Comparison of ENCODE assay signal across 1 fruit fly cellular context in the genomic region with DNA sequence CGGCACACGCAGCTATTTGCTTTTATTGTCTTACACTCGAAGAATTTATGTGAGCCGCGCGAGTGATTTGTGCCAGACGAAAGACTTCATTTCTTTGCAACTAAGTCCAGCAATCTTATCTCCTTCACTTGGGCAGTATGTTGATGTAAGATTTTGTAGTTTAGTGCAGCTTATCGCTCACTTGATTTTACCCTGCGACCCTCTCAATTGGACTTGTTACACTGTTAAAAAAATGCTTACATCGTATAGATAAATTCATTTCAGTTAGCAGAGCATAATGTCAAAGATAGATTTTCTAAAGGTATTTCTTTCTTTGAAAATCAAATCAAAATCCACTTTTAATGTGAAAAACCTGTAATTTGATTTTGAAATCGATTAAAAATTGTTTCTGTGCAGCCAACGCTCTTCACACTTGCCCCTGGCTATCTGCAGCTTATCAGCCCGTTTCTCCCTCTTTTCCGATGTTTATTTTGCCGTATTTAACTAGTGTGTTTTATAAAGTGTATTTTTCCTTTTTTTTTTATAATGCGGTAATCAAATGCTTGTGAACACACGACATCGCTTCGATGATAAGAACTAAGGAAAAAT.
A peak's percentile ranks its signal among the peaks of the same experiment; 100 is the strongest.
TF ChIP-seq lines count a peak whose summit lies in the region.

No protein-coding gene starts in this region.

TF ChIP-seq in whole organism, embryonic, 481 proteins besides CTCF, POLR2A, EP300 and RAD21 (continued from another document and continues in another):
- TF ChIP-seq CG6175 (GFP tag; IDR thresholded peaks at IDR 0.05; lab: Robert Waterston, UW), result peak; percentile 76; the same call in 1 of the 3 replicates
- TF ChIP-seq sisA (GFP tag; IDR thresholded peaks at IDR 0.05; lab: Robert Waterston, UW), result peak; percentile 80
- peak; percentile 78 for TF ChIP-seq ems (GFP tag; optimal IDR thresholded peaks at IDR 0.05; lab: Kevin White, UChicago)
- TF ChIP-seq CG3847 (GFP tag; IDR thresholded peaks at IDR 0.05; lab: Robert Waterston, UW), result peak; percentile 85
- TF ChIP-seq ftz-f1 (GFP tag; optimal IDR thresholded peaks at IDR 0.05; lab: Kevin White, UChicago), result peak; percentile 67
- peak; percentile 84 for TF ChIP-seq ken (GFP tag; IDR thresholded peaks at IDR 0.05; lab: Robert Waterston, UW)
- TF ChIP-seq CG6683 (GFP tag; optimal IDR thresholded peaks at IDR 0.05; lab: Kevin White, UChicago), result peak; percentile 84
- TF ChIP-seq Lpt (GFP tag; optimal IDR thresholded peaks at IDR 0.05; lab: Kevin White, UChicago), result no peak
- peak; percentile 91 for TF ChIP-seq vvl (GFP tag; IDR thresholded peaks at IDR 0.05; lab: Robert Waterston, UW)
- peak in 1 of 2 experiments; percentile 83 for TF ChIP-seq Eip74EF (GFP tag; optimal IDR thresholded peaks at IDR 0.05; lab: Kevin White, UChicago)
- no peak for TF ChIP-seq inv (GFP tag; IDR thresholded peaks at IDR 0.05; lab: Robert Waterston, UW; ENCODE audit: partially characterized antibody)
- peak; percentile 86 for TF ChIP-seq Atf-2 (GFP tag; optimal IDR thresholded peaks at IDR 0.05; lab: Kevin White, UChicago)
- peak; percentile 73 for TF ChIP-seq trh (GFP tag; optimal IDR thresholded peaks at IDR 0.05; lab: Kevin White, UChicago)
- peak; percentile 78 for TF ChIP-seq Atf3 (GFP tag; optimal IDR thresholded peaks at IDR 0.05; lab: Kevin White, UChicago)
- peak; percentile 56 for TF ChIP-seq zfh2 (GFP tag; optimal IDR thresholded peaks at IDR 0.05; lab: Kevin White, UChicago)
- peak; percentile 71 for TF ChIP-seq CG11696 (GFP tag; IDR thresholded peaks at IDR 0.05; lab: Robert Waterston, UW)
- peak; percentile 36; the same call in 1 of the 2 replicates for TF ChIP-seq ap (GFP tag; IDR thresholded peaks at IDR 0.05; lab: Robert Waterston, UW)
- TF ChIP-seq cad (GFP tag; optimal IDR thresholded peaks at IDR 0.05; lab: Kevin White, UChicago), result no peak
- no peak for TF ChIP-seq usp (GFP tag; optimal IDR thresholded peaks at IDR 0.05; lab: Kevin White, UChicago)
- TF ChIP-seq D (optimal IDR thresholded peaks at IDR 0.05; lab: Kevin White, UChicago), result no peak
- TF ChIP-seq D (GFP tag; optimal IDR thresholded peaks at IDR 0.05; lab: Kevin White, UChicago), result peak; percentile 86
- peak; percentile 57 for TF ChIP-seq run (tag; optimal IDR thresholded peaks at IDR 0.05; lab: Kevin White, UChicago)
- TF ChIP-seq CG13296 (GFP tag; optimal IDR thresholded peaks at IDR 0.05; lab: Kevin White, UChicago), result peak; percentile 92
- no peak for TF ChIP-seq CG6791 (GFP tag; IDR thresholded peaks at IDR 0.05; lab: Robert Waterston, UW; ENCODE audit: partially characterized antibody)
- peak; percentile 86 for TF ChIP-seq jumu (GFP tag; optimal IDR thresholded peaks at IDR 0.05; lab: Kevin White, UChicago)
- peak; percentile 84 for TF ChIP-seq CG1603 (tag; optimal IDR thresholded peaks at IDR 0.05; lab: Kevin White, UChicago)
- TF ChIP-seq sima (GFP tag; optimal IDR thresholded peaks at IDR 0.05; lab: Kevin White, UChicago), result peak; percentile 81
- TF ChIP-seq CG16815 (GFP tag; optimal IDR thresholded peaks at IDR 0.05; lab: Kevin White, UChicago), result peak; percentile 54
- peak; percentile 91 for TF ChIP-seq CG3281 (GFP tag; optimal IDR thresholded peaks at IDR 0.05; lab: Kevin White, UChicago)
- TF ChIP-seq peb (GFP tag; IDR thresholded peaks at IDR 0.05; lab: Robert Waterston, UW), result no peak; the same call in 1 of the 2 replicates
- TF ChIP-seq nerfin-1 (tag; optimal IDR thresholded peaks at IDR 0.05; lab: Kevin White, UChicago), result peak; percentile 85
- TF ChIP-seq ssp (GFP tag; IDR thresholded peaks at IDR 0.05; lab: Robert Waterston, UW), result peak; percentile 68; the same call in 1 of the 2 replicates
- peak; percentile 84 for TF ChIP-seq fu2 (GFP tag; optimal IDR thresholded peaks at IDR 0.05; lab: Kevin White, UChicago)
- peak; percentile 83 for TF ChIP-seq fd96Cb (tag; optimal IDR thresholded peaks at IDR 0.05; lab: Kevin White, UChicago)
- peak; percentile 78 for TF ChIP-seq CG6254 (GFP tag; optimal IDR thresholded peaks at IDR 0.05; lab: Kevin White, UChicago)
- peak; percentile 84 for TF ChIP-seq CG10543 (GFP tag; optimal IDR thresholded peaks at IDR 0.05; lab: Kevin White, UChicago)
- peak; percentile 94 for TF ChIP-seq Atf6 (GFP tag; IDR thresholded peaks at IDR 0.05; lab: Robert Waterston, UW)
- peak; percentile 37; the same call in 1 of the 3 replicates for TF ChIP-seq CG2199 (GFP tag; IDR thresholded peaks at IDR 0.05; lab: Robert Waterston, UW)
- TF ChIP-seq tll (GFP tag; optimal IDR thresholded peaks at IDR 0.05; lab: Kevin White, UChicago), result no peak
- TF ChIP-seq H2.0 (GFP tag; IDR thresholded peaks at IDR 0.05; lab: Robert Waterston, UW), result peak; percentile 67
- peak; percentile 74 for TF ChIP-seq eyg (GFP tag; optimal IDR thresholded peaks at IDR 0.05; lab: Kevin White, UChicago)
- TF ChIP-seq CG6272 (GFP tag; IDR thresholded peaks at IDR 0.05; lab: Robert Waterston, UW), result no peak; the same call in 1 of the 2 replicates
- TF ChIP-seq CG12236 (GFP tag; optimal IDR thresholded peaks at IDR 0.05; lab: Kevin White, UChicago), result peak; percentile 74
- peak; percentile 86 for TF ChIP-seq nau (GFP tag; optimal IDR thresholded peaks at IDR 0.05; lab: Kevin White, UChicago)
- peak; percentile 67; the same call in 2 of the 3 replicates for TF ChIP-seq CG7357 (GFP tag; IDR thresholded peaks at IDR 0.05; lab: Robert Waterston, UW)
- no peak for TF ChIP-seq Sin3A (optimal IDR thresholded peaks at IDR 0.05; lab: Kevin White, UChicago)
- peak; percentile 88 for TF ChIP-seq CG13624 (GFP tag; optimal IDR thresholded peaks at IDR 0.05; lab: Kevin White, UChicago)
- TF ChIP-seq tap (tag; optimal IDR thresholded peaks at IDR 0.05; lab: Kevin White, UChicago), result peak; percentile 89
- peak; percentile 69 for TF ChIP-seq CG12942 (GFP tag; optimal IDR thresholded peaks at IDR 0.05; lab: Kevin White, UChicago)
- peak; percentile 79 for TF ChIP-seq CG17328 (GFP tag; IDR thresholded peaks at IDR 0.05; lab: Robert Waterston, UW)
- peak; percentile 87 for TF ChIP-seq CHES-1-like (GFP tag; optimal IDR thresholded peaks at IDR 0.05; lab: Kevin White, UChicago)
- TF ChIP-seq CG10462 (GFP tag; optimal IDR thresholded peaks at IDR 0.05; lab: Kevin White, UChicago), result peak; percentile 61
- TF ChIP-seq pros (GFP tag; optimal IDR thresholded peaks at IDR 0.05; lab: Kevin White, UChicago), result peak; percentile 57
- peak; percentile 89 for TF ChIP-seq dpn (GFP tag; optimal IDR thresholded peaks at IDR 0.05; lab: Kevin White, UChicago)
- peak; percentile 71 for TF ChIP-seq salm (tag; optimal IDR thresholded peaks at IDR 0.05; lab: Kevin White, UChicago)
- peak; percentile 44; the same call in 1 of the 3 replicates for TF ChIP-seq CG11093 (GFP tag; IDR thresholded peaks at IDR 0.05; lab: Robert Waterston, UW)
- TF ChIP-seq aop (GFP tag; IDR thresholded peaks at IDR 0.05; lab: Robert Waterston, UW), result no peak
- TF ChIP-seq Gug (GFP tag; IDR thresholded peaks at IDR 0.05; lab: Robert Waterston, UW), result peak; percentile 64; the same call in 3 of the 4 replicates
- peak; percentile 43 for TF ChIP-seq Rx (GFP tag; IDR thresholded peaks at IDR 0.05; lab: Robert Waterston, UW)
- 0 out of 2 replicates have a peak, but pooled peaks have one; percentile 60 for TF ChIP-seq CG5953 (GFP tag; IDR thresholded peaks at IDR 0.05; lab: Robert Waterston, UW)
- TF ChIP-seq CG4617 (GFP tag; optimal IDR thresholded peaks at IDR 0.05; lab: Kevin White, UChicago; ENCODE audit: borderline replicate concordance), result peak; percentile 6
- peak; percentile 56 for TF ChIP-seq CG30431 (GFP tag; optimal IDR thresholded peaks at IDR 0.05; lab: Kevin White, UChicago)
- peak; percentile 39 for TF ChIP-seq CG4707 (GFP tag; optimal IDR thresholded peaks at IDR 0.05; lab: Kevin White, UChicago)
- TF ChIP-seq maf-S (GFP tag; optimal IDR thresholded peaks at IDR 0.05; lab: Kevin White, UChicago), result peak; percentile 70
- peak; percentile 78 for TF ChIP-seq odd (GFP tag; optimal IDR thresholded peaks at IDR 0.05; lab: Kevin White, UChicago)
- peak; percentile 74 for TF ChIP-seq Six4 (GFP tag; optimal IDR thresholded peaks at IDR 0.05; lab: Kevin White, UChicago)
- peak; percentile 89 for TF ChIP-seq CG30403 (GFP tag; optimal IDR thresholded peaks at IDR 0.05; lab: Kevin White, UChicago)
- no peak; the same call in 1 of the 3 replicates for TF ChIP-seq CG11456 (GFP tag; IDR thresholded peaks at IDR 0.05; lab: Robert Waterston, UW)
- 0 out of 2 replicates have a peak, but pooled peaks have one; percentile 35 for TF ChIP-seq Doc2 (GFP tag; IDR thresholded peaks at IDR 0.05; lab: Robert Waterston, UW)
- peak; percentile 80 for TF ChIP-seq az2 (GFP tag; optimal IDR thresholded peaks at IDR 0.05; lab: Kevin White, UChicago)
- TF ChIP-seq toy (GFP tag; IDR thresholded peaks at IDR 0.05; lab: Robert Waterston, UW), result peak; percentile 74
- TF ChIP-seq CG12104 (GFP tag; optimal IDR thresholded peaks at IDR 0.05; lab: Kevin White, UChicago), result peak; percentile 83
- TF ChIP-seq ci (GFP tag; IDR thresholded peaks at IDR 0.05; lab: Robert Waterston, UW), result peak; percentile 88
- peak; percentile 84 for TF ChIP-seq CG10654 (GFP tag; optimal IDR thresholded peaks at IDR 0.05; lab: Kevin White, UChicago)
- TF ChIP-seq tna (GFP tag; IDR thresholded peaks at IDR 0.05; lab: Robert Waterston, UW; ENCODE audit: partially characterized antibody), result no peak
- TF ChIP-seq nom (GFP tag; optimal IDR thresholded peaks at IDR 0.05; lab: Kevin White, UChicago), result no peak
- peak; percentile 91 for TF ChIP-seq crc (GFP tag; optimal IDR thresholded peaks at IDR 0.05; lab: Kevin White, UChicago)
- peak; percentile 76 for TF ChIP-seq CG1602 (GFP tag; optimal IDR thresholded peaks at IDR 0.05; lab: Kevin White, UChicago)
- TF ChIP-seq CG17912 (GFP tag; optimal IDR thresholded peaks at IDR 0.05; lab: Kevin White, UChicago), result no peak
- TF ChIP-seq CG15514 (GFP tag; optimal IDR thresholded peaks at IDR 0.05; lab: Kevin White, UChicago), result peak; percentile 85
- TF ChIP-seq Ets65A (GFP tag; lab: Kevin White, UChicago), result peak; percentile 96
- TF ChIP-seq CG1233 (GFP tag; optimal IDR thresholded peaks at IDR 0.05; lab: Kevin White, UChicago), result peak; percentile 66
- peak; percentile 91 for TF ChIP-seq Sox102F (GFP tag; optimal IDR thresholded peaks at IDR 0.05; lab: Kevin White, UChicago)
- TF ChIP-seq CG12155 (GFP tag; optimal IDR thresholded peaks at IDR 0.05; lab: Kevin White, UChicago), result peak; percentile 80
- TF ChIP-seq Dbx (GFP tag; IDR thresholded peaks at IDR 0.05; lab: Robert Waterston, UW), result peak; percentile 92
- peak; percentile 73 for TF ChIP-seq CG17568 (GFP tag; optimal IDR thresholded peaks at IDR 0.05; lab: Kevin White, UChicago)
- TF ChIP-seq sr (GFP tag; IDR thresholded peaks at IDR 0.05; lab: Robert Waterston, UW), result no peak
- TF ChIP-seq E2f2 (GFP tag; IDR thresholded peaks at IDR 0.05; lab: Robert Waterston, UW), result peak; percentile 70
- TF ChIP-seq insv (GFP tag; optimal IDR thresholded peaks at IDR 0.05; lab: Kevin White, UChicago), result peak in 1 of 2 experiments; percentile 21
- peak; percentile 90 for TF ChIP-seq tgo (GFP tag; IDR thresholded peaks at IDR 0.05; lab: Robert Waterston, UW)
- peak; percentile 81 for TF ChIP-seq NK7.1 (GFP tag; optimal IDR thresholded peaks at IDR 0.05; lab: Kevin White, UChicago)
- TF ChIP-seq Mad (GFP tag; optimal IDR thresholded peaks at IDR 0.05; lab: Kevin White, UChicago), result peak; percentile 71
- TF ChIP-seq NfI (GFP tag; optimal IDR thresholded peaks at IDR 0.05; lab: Kevin White, UChicago), result peak; percentile 81
- peak; percentile 85 for TF ChIP-seq CG12071 (GFP tag; optimal IDR thresholded peaks at IDR 0.05; lab: Kevin White, UChicago)
- peak; percentile 67 for TF ChIP-seq CG4282 (GFP tag; optimal IDR thresholded peaks at IDR 0.05; lab: Kevin White, UChicago)
- TF ChIP-seq tx (GFP tag; optimal IDR thresholded peaks at IDR 0.05; lab: Kevin White, UChicago), result peak; percentile 85
- TF ChIP-seq CG10274 (GFP tag; optimal IDR thresholded peaks at IDR 0.05; lab: Kevin White, UChicago), result peak; percentile 68
- peak; percentile 89 for TF ChIP-seq bcd (GFP tag; optimal IDR thresholded peaks at IDR 0.05; lab: Kevin White, UChicago)
- TF ChIP-seq Hey (tag; optimal IDR thresholded peaks at IDR 0.05; lab: Kevin White, UChicago), result peak; percentile 69
- TF ChIP-seq CG7987 (GFP tag; optimal IDR thresholded peaks at IDR 0.05; lab: Kevin White, UChicago), result peak; percentile 58
- TF ChIP-seq Meics (GFP tag; optimal IDR thresholded peaks at IDR 0.05; lab: Kevin White, UChicago), result peak; percentile 92
- peak; percentile 86 for TF ChIP-seq CG17385 (GFP tag; optimal IDR thresholded peaks at IDR 0.05; lab: Kevin White, UChicago)
- TF ChIP-seq Med (GFP tag; lab: Kevin White, UChicago), result peak; percentile 97
- peak; percentile 68 for TF ChIP-seq abd-A (tag; optimal IDR thresholded peaks at IDR 0.05; lab: Kevin White, UChicago)
- peak; percentile 72 for TF ChIP-seq CG34422 (GFP tag; IDR thresholded peaks at IDR 0.05; lab: Robert Waterston, UW)
- TF ChIP-seq Sry-β (GFP tag; optimal IDR thresholded peaks at IDR 0.05; lab: Kevin White, UChicago), result peak; percentile 22
- TF ChIP-seq lmd (GFP tag; IDR thresholded peaks at IDR 0.05; lab: Robert Waterston, UW), result peak; percentile 88
- TF ChIP-seq CG10267 (tag; optimal IDR thresholded peaks at IDR 0.05; lab: Kevin White, UChicago), result peak; percentile 81
- peak; percentile 88 for TF ChIP-seq CG12659 (GFP tag; optimal IDR thresholded peaks at IDR 0.05; lab: Kevin White, UChicago)
- TF ChIP-seq HLH4C (GFP tag; IDR thresholded peaks at IDR 0.05; lab: Robert Waterston, UW; ENCODE audit: partially characterized antibody), result no peak
- TF ChIP-seq CG18262 (tag; optimal IDR thresholded peaks at IDR 0.05; lab: Kevin White, UChicago), result peak; percentile 86
- TF ChIP-seq sc (optimal IDR thresholded peaks at IDR 0.05; lab: Kevin White, UChicago), result no peak
- TF ChIP-seq sc (GFP tag; optimal IDR thresholded peaks at IDR 0.05; lab: Kevin White, UChicago), result peak; percentile 56
- peak; percentile 82 for TF ChIP-seq stc (GFP tag; IDR thresholded peaks at IDR 0.05; lab: Robert Waterston, UW)
- peak; percentile 55 for TF ChIP-seq CG15696 (tag; optimal IDR thresholded peaks at IDR 0.05; lab: Kevin White, UChicago)
- TF ChIP-seq fd3F (GFP tag; optimal IDR thresholded peaks at IDR 0.05; lab: Kevin White, UChicago), result peak; percentile 77
- TF ChIP-seq CG12769 (tag; optimal IDR thresholded peaks at IDR 0.05; lab: Kevin White, UChicago), result peak; percentile 91
- peak; percentile 66; the same call in 1 of the 2 replicates for TF ChIP-seq MBD-R2 (GFP tag; IDR thresholded peaks at IDR 0.05; lab: Robert Waterston, UW)
- peak; percentile 87 for TF ChIP-seq Sox100B (GFP tag; optimal IDR thresholded peaks at IDR 0.05; lab: Kevin White, UChicago)
- TF ChIP-seq kni (GFP tag; optimal IDR thresholded peaks at IDR 0.05; lab: Kevin White, UChicago), result peak; percentile 38
- TF ChIP-seq CG10321 (GFP tag; IDR thresholded peaks at IDR 0.05; lab: Robert Waterston, UW), result peak; percentile 56; the same call in 1 of the 2 replicates
- peak; percentile 97 for TF ChIP-seq sens (GFP tag; lab: Kevin White, UChicago)
